Worm (Caenorhabditis elegans): ENCODE data around the gene cyp-14A1.

DNA sequence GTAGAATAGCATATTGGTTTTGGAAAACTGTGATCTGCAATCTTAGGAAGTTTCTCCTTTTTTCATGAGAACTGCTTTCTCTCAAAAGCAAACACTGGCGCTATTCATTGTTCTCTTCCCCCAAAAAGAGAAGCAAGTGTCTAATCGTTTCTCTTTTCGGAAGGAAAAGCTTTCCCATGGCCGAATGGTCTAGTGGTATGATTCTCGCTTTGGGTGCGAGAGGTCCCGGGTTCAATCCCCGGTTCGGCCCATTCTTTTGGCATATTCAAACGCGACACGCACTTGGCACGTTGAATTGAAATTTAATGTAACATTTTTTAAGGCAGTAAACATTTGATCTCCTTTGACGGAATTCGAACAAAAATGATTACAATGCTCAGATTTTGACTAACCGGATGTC is 40.7 kb upstream of the cyp-14A1 start:
- TF ChIP-seq blmp-1 (tag; optimal IDR thresholded peaks at IDR 0.05) (no peak), nhr-237 (tag; optimal IDR thresholded peaks at IDR 0.05) (no peak), mab-5 (tag; optimal IDR thresholded peaks at IDR 0.05) (no peak), nhr-28 (tag; optimal IDR thresholded peaks at IDR 0.05) (no peak), snpc-4 (tag; optimal IDR thresholded peaks at IDR 0.05) (no peak), nhr-76 (tag; optimal IDR thresholded peaks at IDR 0.05) (no peak), ztf-11 (tag; optimal IDR thresholded peaks at IDR 0.05) (no peak), pha-4 (tag; optimal IDR thresholded peaks at IDR 0.05) (no peak), ces-1 (GFP tag; optimal IDR thresholded peaks at IDR 0.05) (no peak), unc-62 (GFP tag; optimal IDR thresholded peaks at IDR 0.05) (no peak), M03D4.4 (tag; optimal IDR thresholded peaks at IDR 0.05) (no peak), elt-1 (tag; optimal IDR thresholded peaks at IDR 0.05; ENCODE audit: borderline replicate concordance, insufficient read depth) (no peak)

Measured in whole organism, mixed stage, embryonic.